Fruit fly (Drosophila melanogaster) whole organism, embryonic: ENCODE data around the gene CG13720.

ENCODE experiments used
- CG10565 ChIP-seq: fragments of 200-800 bp; sonication (Bioruptor generic); optimal IDR thresholded peaks from 3 replicates; lab custom pipeline; 2016; ENCODE audit warnings: missing biosample characterization, mild to moderate bottlenecking, missing genetic modification characterization
- CG10959 ChIP-seq: fragments of 200-800 bp; sonication (Bioruptor generic); IDR thresholded peaks from 2 replicates; pipeline ENCODE4 v1.3.6; 2022; ENCODE audit warnings: missing biosample characterization, missing genetic modification characterization
- CG13296 ChIP-seq: fragments of 200-800 bp; sonication (Bioruptor generic); optimal IDR thresholded peaks from 3 replicates; lab custom pipeline; 2018; ENCODE audit warnings: missing biosample characterization, mild to moderate bottlenecking, missing genetic modification characterization
- CG14710 ChIP-seq: fragments of 200-800 bp; sonication (Bioruptor generic); optimal IDR thresholded peaks from 3 replicates; lab custom pipeline; 2019; ENCODE audit warnings: missing biosample characterization, mild to moderate bottlenecking, missing genetic modification characterization, moderate library complexity
- CG15011 ChIP-seq: fragments of 200-800 bp; sonication (Bioruptor generic); optimal IDR thresholded peaks from 3 replicates; lab custom pipeline; 2018; ENCODE audit warnings: missing biosample characterization, mild to moderate bottlenecking, missing genetic modification characterization
- CG1602 ChIP-seq: fragments of 200-800 bp; sonication (Bioruptor generic); optimal IDR thresholded peaks from 3 replicates; lab custom pipeline; 2016; ENCODE audit warnings: missing biosample characterization, missing genetic modification characterization
- CG1792 ChIP-seq: fragments of 200-800 bp; sonication (Bioruptor generic); optimal IDR thresholded peaks from 2 replicates; lab custom pipeline; 2016; ENCODE audit warnings: missing biosample characterization, missing genetic modification characterization
- CG18011 ChIP-seq: fragments of 200-800 bp; sonication (Bioruptor generic); optimal IDR thresholded peaks from 2 replicates; lab custom pipeline; 2017; ENCODE audit warnings: missing biosample characterization, missing genetic modification characterization, mild to moderate bottlenecking, moderate library complexity, missing genotype
- CG18764 ChIP-seq: fragments of 200-800 bp; sonication (Bioruptor generic); optimal IDR thresholded peaks from 3 replicates; lab custom pipeline; 2016; ENCODE audit warnings: missing biosample characterization, missing genetic modification characterization
- CG2116 ChIP-seq: fragments of 200-800 bp; sonication (Bioruptor generic); optimal IDR thresholded peaks from 3 replicates; lab custom pipeline; 2018; ENCODE audit warnings: missing biosample characterization, mild to moderate bottlenecking, missing genetic modification characterization
- CG3065 ChIP-seq: fragments of 200-800 bp; sonication (Bioruptor generic); optimal IDR thresholded peaks from 2 replicates; lab custom pipeline; 2016; ENCODE audit warnings: missing biosample characterization, missing genetic modification characterization
- CG32767 ChIP-seq: fragments of 200-800 bp; sonication (Bioruptor generic); IDR thresholded peaks from 2 replicates; pipeline ENCODE4 v1.3.6; 2022; ENCODE audit warnings: missing biosample characterization, missing genetic modification characterization
- CG3995 ChIP-seq: fragments of 200-800 bp; sonication (Bioruptor generic); optimal IDR thresholded peaks from 3 replicates; lab custom pipeline; 2016; ENCODE audit warnings: missing biosample characterization, missing genetic modification characterization
- CG5245 ChIP-seq: fragments of 200-800 bp; sonication (Bioruptor generic); optimal IDR thresholded peaks from 3 replicates; lab custom pipeline; 2016; ENCODE audit warnings: missing biosample characterization, missing genetic modification characterization
- CG6654 ChIP-seq: fragments of 200-800 bp; sonication (Bioruptor generic); optimal IDR thresholded peaks from 2 replicates; lab custom pipeline; 2017; ENCODE audit warnings: missing biosample characterization, mild to moderate bottlenecking, missing genetic modification characterization
- Dbx ChIP-seq: fragments of 200-800 bp; sonication (Bioruptor generic); IDR thresholded peaks from 3 replicates; pipeline ENCODE4 v1.3.6; 2022; ENCODE audit warnings: missing biosample characterization, missing genetic modification characterization
- Dip2 ChIP-seq: fragments of 200-800 bp; sonication (Bioruptor generic); IDR thresholded peaks from 2 replicates; pipeline ENCODE4 v1.3.6; 2022; ENCODE audit warnings: missing biosample characterization, missing genetic modification characterization
- Ets97D ChIP-seq: fragments of 200-800 bp; sonication (Bioruptor generic); optimal IDR thresholded peaks from 3 replicates; lab custom pipeline; 2016; ENCODE audit warnings: missing biosample characterization, missing genetic modification characterization
- H15 ChIP-seq: fragments of 200-800 bp; sonication (Bioruptor generic); IDR thresholded peaks from 3 replicates; pipeline ENCODE4 v1.3.6; 2022; ENCODE audit warnings: missing biosample characterization, missing genetic modification characterization
- Hr3 ChIP-seq: fragments of 200-800 bp; sonication (Bioruptor generic); optimal IDR thresholded peaks from 3 replicates; lab custom pipeline; 2016; ENCODE audit warnings: missing biosample characterization, missing genetic modification characterization
- Jarid2 ChIP-seq: fragments of 200-800 bp; sonication (Bioruptor generic); optimal IDR thresholded peaks from 3 replicates; lab custom pipeline; 2017; ENCODE audit warnings: mild to moderate bottlenecking, missing biosample characterization, missing genetic modification reagents, missing genetic modification characterization
- Kr ChIP-seq: fragments of 200-800 bp; sonication (Bioruptor generic); optimal IDR thresholded peaks from 2 replicates; lab custom pipeline; 2017; ENCODE audit warnings: missing biosample characterization, mild to moderate bottlenecking, missing genetic modification characterization
- NFAT ChIP-seq: fragments of 200-800 bp; sonication (Bioruptor generic); IDR thresholded peaks from 2 replicates; pipeline ENCODE4 v1.3.6; 2022; ENCODE audit warnings: missing biosample characterization, missing genetic modification characterization
- Optix ChIP-seq: fragments of 200-800 bp; sonication (Bioruptor generic); IDR thresholded peaks from 3 replicates; pipeline ENCODE4 v1.3.6; 2022; ENCODE audit warnings: missing biosample characterization, missing genetic modification characterization
- Rfx ChIP-seq: fragments of 200-800 bp; sonication (Bioruptor generic); IDR thresholded peaks from 2 replicates; pipeline ENCODE4 v1.3.6; 2022; ENCODE audit warnings: missing biosample characterization, missing genetic modification characterization
- Scr ChIP-seq: fragments of 200-800 bp; sonication (Bioruptor generic); IDR thresholded peaks from 2 replicates; pipeline ENCODE4 v1.3.6; 2022; ENCODE audit warnings: missing biosample characterization, missing genetic modification characterization; ENCODE audit not compliant: partially characterized antibody
- Sry-β ChIP-seq: fragments of 200-800 bp; sonication (Bioruptor generic); optimal IDR thresholded peaks from 2 replicates; lab custom pipeline; 2018; ENCODE audit warnings: missing biosample characterization, mild to moderate bottlenecking, missing genetic modification characterization, moderate library complexity
- ara ChIP-seq: fragments of 200-800 bp; sonication (Bioruptor generic); IDR thresholded peaks from 2 replicates; pipeline ENCODE4 v1.3.6; 2022; ENCODE audit warnings: missing biosample characterization, missing genetic modification characterization
- dan ChIP-seq: fragments of 200-800 bp; sonication (Bioruptor generic); IDR thresholded peaks from 2 replicates; pipeline ENCODE4 v1.3.6; 2022; ENCODE audit warnings: missing biosample characterization, missing genetic modification characterization
- gfzf ChIP-seq: fragments of 200-800 bp; sonication (Bioruptor generic); optimal IDR thresholded peaks from 2 replicates; lab custom pipeline; 2016; ENCODE audit warnings: missing biosample characterization, mild to moderate bottlenecking, missing genetic modification characterization, moderate library complexity
- grn ChIP-seq: fragments of 200-800 bp; sonication (Bioruptor generic); optimal IDR thresholded peaks from 3 replicates; lab custom pipeline; 2017; ENCODE audit warnings: missing biosample characterization, missing genetic modification characterization
- hbn ChIP-seq: fragments of 200-800 bp; sonication (Bioruptor generic); IDR thresholded peaks from 2 replicates; pipeline ENCODE4 v1.3.6; 2022; ENCODE audit warnings: missing biosample characterization, missing genetic modification characterization; ENCODE audit not compliant: partially characterized antibody
- lbe ChIP-seq: fragments of 200-800 bp; sonication (Bioruptor generic); optimal IDR thresholded peaks from 2 replicates; lab custom pipeline; 2016; ENCODE audit warnings: missing biosample characterization, mild to moderate bottlenecking, missing genetic modification characterization
- lilli ChIP-seq: fragments of 200-800 bp; sonication (Bioruptor generic); optimal IDR thresholded peaks from 3 replicates; lab custom pipeline; 2016; ENCODE audit warnings: missing biosample characterization, missing genetic modification characterization
- luna ChIP-seq: fragments of 200-800 bp; sonication (Bioruptor generic); optimal IDR thresholded peaks from 2 replicates; lab custom pipeline; 2016; ENCODE audit warnings: missing biosample characterization, missing genetic modification characterization
- nmo ChIP-seq: fragments of 200-800 bp; sonication (Bioruptor generic); optimal IDR thresholded peaks from 2 replicates; lab custom pipeline; 2018; ENCODE audit warnings: missing biosample characterization, mild to moderate bottlenecking, missing genetic modification characterization, moderate library complexity
- pb ChIP-seq: fragments of 200-800 bp; sonication (Bioruptor generic); optimal IDR thresholded peaks from 3 replicates; lab custom pipeline; 2016; ENCODE audit warnings: missing biosample characterization, missing genetic modification characterization
- pho ChIP-seq: fragments of 200-800 bp; sonication (Bioruptor generic); optimal IDR thresholded peaks from 2 replicates; lab custom pipeline; 2016; ENCODE audit warnings: missing biosample characterization, missing genetic modification characterization
- pnt ChIP-seq: fragments of 200-800 bp; sonication (Bioruptor generic); optimal IDR thresholded peaks from 3 replicates; lab custom pipeline; 2016; ENCODE audit warnings: missing biosample characterization, missing genetic modification characterization
- rib ChIP-seq: fragments of 200-800 bp; sonication (Bioruptor generic); IDR thresholded peaks from 2 replicates; pipeline ENCODE4 v1.3.6; 2022; ENCODE audit warnings: missing biosample characterization, missing genetic modification characterization
- ro ChIP-seq: fragments of 200-800 bp; sonication (Bioruptor generic); IDR thresholded peaks from 2 replicates; pipeline ENCODE4 v1.3.6; 2022; ENCODE audit warnings: missing biosample characterization, missing genetic modification characterization
- sc ChIP-seq, 3 experiments: fragments of >200 bp in 2 of 3; fragments of 200-800 bp in 1 of 3; sonication (Bioruptor generic) in 1 of 3; optimal IDR thresholded peaks; 2 replicates in 2 of 3; 3 replicates in 1 of 3; lab custom pipeline; 2017; ENCODE audit warnings: mild to moderate bottlenecking in 1 of 3, missing biosample characterization in 1 of 3, missing genetic modification characterization in 1 of 3, missing genetic modification reagents in 1 of 3
- sens-2 ChIP-seq: fragments of 200-800 bp; sonication (Bioruptor generic); IDR thresholded peaks from 2 replicates; pipeline ENCODE4 v1.3.6; 2022; ENCODE audit warnings: missing biosample characterization, missing genetic modification characterization
- sim ChIP-seq: fragments of 200-800 bp; sonication (Bioruptor generic); IDR thresholded peaks from 2 replicates; pipeline ENCODE4 v1.3.6; 2022; ENCODE audit warnings: missing biosample characterization, missing genetic modification characterization
- sima ChIP-seq: fragments of 200-800 bp; sonication (Bioruptor generic); optimal IDR thresholded peaks from 2 replicates; lab custom pipeline; 2016; ENCODE audit warnings: missing biosample characterization, missing genetic modification characterization
- ssp ChIP-seq: fragments of 200-800 bp; sonication (Bioruptor generic); IDR thresholded peaks from 2 replicates; pipeline ENCODE4 v1.3.6; 2022; ENCODE audit warnings: missing biosample characterization, missing genetic modification characterization
- tgo ChIP-seq: fragments of 200-800 bp; sonication (Bioruptor generic); IDR thresholded peaks from 3 replicates; pipeline ENCODE4 v1.3.6; 2022; ENCODE audit warnings: missing biosample characterization, missing genetic modification characterization
- z ChIP-seq: fragments of 200-800 bp; sonication (Bioruptor generic); IDR thresholded peaks from 3 replicates; pipeline ENCODE4 v1.3.6; 2022; ENCODE audit warnings: missing biosample characterization, missing genetic modification characterization
- zf30C ChIP-seq: fragments of 200-800 bp; sonication (Bioruptor generic); optimal IDR thresholded peaks from 3 replicates; lab custom pipeline; 2018; ENCODE audit warnings: missing biosample characterization, mild to moderate bottlenecking, missing genetic modification characterization

The CG13720 gene

DNA sequence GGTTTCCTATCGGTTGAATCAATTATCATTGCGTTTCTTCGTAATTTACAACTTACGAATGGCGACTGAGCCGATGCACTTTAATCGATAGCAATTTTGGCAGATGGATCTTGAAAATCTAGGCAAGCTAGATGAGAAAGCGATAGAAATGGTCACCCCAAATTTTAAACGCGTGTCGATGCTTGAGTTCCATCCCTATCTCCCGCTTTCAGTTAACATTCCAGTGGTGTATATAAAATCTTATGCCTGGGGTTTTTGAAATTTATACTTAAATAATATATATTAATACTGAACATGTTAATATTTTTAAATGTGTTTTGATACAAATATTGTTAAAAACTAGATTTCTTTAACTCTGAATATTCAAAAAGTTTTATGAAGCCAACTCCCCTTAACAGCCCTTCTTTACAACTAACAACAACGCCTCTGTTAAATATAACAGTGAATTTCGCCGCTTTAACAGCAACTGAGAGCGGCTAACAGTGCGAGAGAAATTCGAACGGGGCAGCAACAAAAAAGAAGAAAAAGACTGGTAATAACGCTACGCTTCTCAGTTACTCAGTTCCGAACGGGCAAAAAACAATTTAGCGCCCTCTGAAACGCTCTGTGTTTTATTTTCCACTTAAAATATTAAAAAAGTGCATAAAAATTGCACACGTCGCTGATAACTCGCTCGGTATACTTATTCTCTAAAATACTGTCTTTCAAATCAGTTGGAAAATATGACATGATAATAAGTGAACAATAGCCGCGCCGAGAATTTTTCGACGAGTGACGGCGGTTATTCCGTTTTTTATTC, 41.5 kb upstream of the CG13720 start, which contains the start of gene CG11357 (continued):
- TF ChIP-seq Rfx, result peak; percentile 99
- TF ChIP-seq luna (GFP tag; lab: Kevin White, UChicago), result peak; percentile 59
- TF ChIP-seq ara (GFP tag; lab: Robert Waterston, UW), result peak; percentile 99
- peak; percentile 84 for TF ChIP-seq dan (GFP tag; lab: Robert Waterston, UW)
- TF ChIP-seq pb (GFP tag; lab: Kevin White, UChicago), result peak; percentile 50
- peak; percentile 97 for TF ChIP-seq ro
- TF ChIP-seq Hr3 (GFP tag; lab: Kevin White, UChicago), result peak; percentile 98
- TF ChIP-seq CG14710 (tag; lab: Kevin White, UChicago), result peak; percentile 97
- peak; percentile 99 for TF ChIP-seq sim
- peak; percentile 92 for TF ChIP-seq CG15011
- no peak for TF ChIP-seq Kr
- TF ChIP-seq zf30C (GFP tag; lab: Kevin White, UChicago), result peak; percentile 34
- TF ChIP-seq Sry-β (GFP tag; lab: Kevin White, UChicago), result peak; percentile 67
- peak; percentile 89 for TF ChIP-seq CG18011 (GFP tag; lab: Kevin White, UChicago)
- TF ChIP-seq CG3065 (GFP tag; lab: Kevin White, UChicago), result peak; percentile 89
- TF ChIP-seq gfzf (GFP tag; lab: Kevin White, UChicago), result no peak
- TF ChIP-seq rib, result peak; percentile 99
- TF ChIP-seq CG5245 (GFP tag; lab: Kevin White, UChicago), result peak; percentile 86
- peak; percentile 84 for TF ChIP-seq Scr (GFP tag; lab: Robert Waterston, UW)
- TF ChIP-seq CG10565 (GFP tag; lab: Kevin White, UChicago), result peak; percentile 63
- TF ChIP-seq CG18764 (GFP tag; lab: Kevin White, UChicago), result peak; percentile 92
- peak; percentile 78; the same call in 2 of the 3 replicates for TF ChIP-seq z (GFP tag; lab: Robert Waterston, UW)
- peak; percentile 64 for TF ChIP-seq CG1792
- TF ChIP-seq sc (optimal IDR thresholded peaks at IDR 0.05; lab: Kevin White, UChicago), result no peak
- TF ChIP-seq sc (GFP tag; optimal IDR thresholded peaks at IDR 0.05; lab: Kevin White, UChicago), result peak; percentile 94
- TF ChIP-seq Dbx (GFP tag; lab: Robert Waterston, UW), result peak; percentile 99
- peak; percentile 90 for TF ChIP-seq pho
- TF ChIP-seq lilli (GFP tag; lab: Kevin White, UChicago), result peak; percentile 95
- TF ChIP-seq CG10959 (GFP tag; lab: Robert Waterston, UW), result peak; percentile 97
- TF ChIP-seq CG1602 (GFP tag; lab: Kevin White, UChicago), result peak; percentile 97
- TF ChIP-seq nmo (GFP tag; lab: Kevin White, UChicago), result peak; percentile 99
- TF ChIP-seq H15 (GFP tag; lab: Robert Waterston, UW), result peak; percentile 99
- peak; percentile 82 for TF ChIP-seq CG2116
- TF ChIP-seq sens-2 (GFP tag; lab: Robert Waterston, UW), result peak; percentile 88
- peak; percentile 94 for TF ChIP-seq ssp (GFP tag; lab: Robert Waterston, UW)
- TF ChIP-seq Dip2 (GFP tag; lab: Robert Waterston, UW), result peak; percentile 71; the same call in 1 of the 2 replicates
- peak; percentile 93 for TF ChIP-seq lbe (GFP tag; lab: Kevin White, UChicago)
- peak; percentile 50 for TF ChIP-seq CG3995 (GFP tag; lab: Kevin White, UChicago)
- TF ChIP-seq Optix (GFP tag; lab: Robert Waterston, UW), result peak; percentile 88
- TF ChIP-seq Jarid2, result peak; percentile 84
- TF ChIP-seq CG32767 (GFP tag; lab: Robert Waterston, UW), result peak; percentile 99
- TF ChIP-seq CG13296, result peak; percentile 99
- peak; percentile 66 for TF ChIP-seq hbn (GFP tag; lab: Robert Waterston, UW)
- peak; percentile 64 for TF ChIP-seq Ets97D (GFP tag; lab: Kevin White, UChicago)
- peak; percentile 99 for TF ChIP-seq tgo (GFP tag; lab: Robert Waterston, UW)
- TF ChIP-seq NFAT, result peak; percentile 98
- TF ChIP-seq sima (GFP tag; lab: Kevin White, UChicago), result peak; percentile 74
- TF ChIP-seq pnt (GFP tag; lab: Kevin White, UChicago), result peak; percentile 82
- TF ChIP-seq CG6654 (GFP tag; lab: Kevin White, UChicago), result peak; percentile 83
- TF ChIP-seq grn (GFP tag; lab: Kevin White, UChicago), result peak; percentile 34
